Fruit fly (Drosophila melanogaster): ENCODE data around the gene RYa-R.

Gene RYa-R

DNA sequence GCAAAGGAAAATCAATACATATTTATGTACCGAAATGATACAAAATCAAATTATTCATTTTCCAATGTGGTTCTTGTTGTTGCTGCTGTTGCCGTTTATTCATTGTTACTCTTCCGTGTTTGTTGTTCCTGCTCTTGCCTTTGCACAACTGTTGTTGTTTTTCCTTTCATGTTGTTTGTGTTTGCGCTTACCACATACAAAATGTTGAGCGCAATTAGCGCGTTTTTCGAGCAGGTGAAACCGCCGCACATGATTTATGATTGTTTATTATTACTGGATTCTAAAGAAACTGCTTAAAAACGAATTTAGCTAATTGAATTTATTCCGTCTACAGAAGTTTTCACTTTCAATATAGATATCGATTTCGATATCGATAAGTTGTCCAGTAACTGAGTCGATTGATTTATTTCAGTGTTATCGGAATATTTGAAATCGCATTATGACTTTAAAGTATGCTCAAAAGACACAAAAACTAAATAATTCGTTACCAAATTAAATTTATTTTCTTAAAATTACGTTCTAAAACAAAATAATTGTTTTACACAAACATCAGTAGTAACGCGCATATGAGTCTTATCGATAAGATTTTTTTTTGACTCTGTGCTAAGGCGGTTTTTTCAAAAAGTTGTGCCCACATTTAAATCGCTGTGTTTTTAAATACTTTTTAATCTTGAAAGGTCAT lies 32.2 kb upstream of the RYa-R start, which contains the start of gene Tsp97E (continued):
- TF ChIP-seq z (GFP tag; IDR thresholded peaks at IDR 0.05) = no peak
- no peak for TF ChIP-seq sima (GFP tag; optimal IDR thresholded peaks at IDR 0.05)
- TF ChIP-seq emc (GFP tag; optimal IDR thresholded peaks at IDR 0.05) = no peak
- no peak for TF ChIP-seq kah (GFP tag; optimal IDR thresholded peaks at IDR 0.05)
- no peak for TF ChIP-seq exex (tag; optimal IDR thresholded peaks at IDR 0.05)
- peak; percentile 47 for TF ChIP-seq ato (GFP tag; IDR thresholded peaks at IDR 0.05; ENCODE audit: partially characterized antibody)
- no peak for TF ChIP-seq CG10209 (GFP tag; optimal IDR thresholded peaks at IDR 0.05)
- TF ChIP-seq cato (GFP tag; optimal IDR thresholded peaks at IDR 0.05; ENCODE audit: borderline replicate concordance) = no peak
- no peak for TF ChIP-seq zf30C (GFP tag; optimal IDR thresholded peaks at IDR 0.05)
- TF ChIP-seq danr (GFP tag; IDR thresholded peaks at IDR 0.05) = no peak
- TF ChIP-seq tin (GFP tag; optimal IDR thresholded peaks at IDR 0.05) = no peak
- no peak for TF ChIP-seq CG8478 (optimal IDR thresholded peaks at IDR 0.05)
- TF ChIP-seq CG7556 (GFP tag; optimal IDR thresholded peaks at IDR 0.05) = no peak
- no peak for TF ChIP-seq CG11560 (tag; IDR thresholded peaks at IDR 0.05)
- no peak for TF ChIP-seq Dek (tag; optimal IDR thresholded peaks at IDR 0.05)
- TF ChIP-seq E2f1 (GFP tag; IDR thresholded peaks at IDR 0.05) = no peak
- TF ChIP-seq CG3065 (GFP tag; optimal IDR thresholded peaks at IDR 0.05) = no peak
- TF ChIP-seq Chrac-16 (GFP tag; optimal IDR thresholded peaks at IDR 0.05) = no peak
- no peak for TF ChIP-seq bab2 (GFP tag; optimal IDR thresholded peaks at IDR 0.05)
- no peak for TF ChIP-seq CG3838 (GFP tag; optimal IDR thresholded peaks at IDR 0.05)
- TF ChIP-seq BEAF-32 (GFP tag; optimal IDR thresholded peaks at IDR 0.05) = peak; percentile 60
- no peak for TF ChIP-seq unpg (GFP tag; optimal IDR thresholded peaks at IDR 0.05)
- no peak for TF ChIP-seq Atf-2 (GFP tag; optimal IDR thresholded peaks at IDR 0.05)
- TF ChIP-seq gsb-n (tag; optimal IDR thresholded peaks at IDR 0.05) = peak; percentile 15
- peak; percentile 67; the same call in 2 of the 3 replicates for TF ChIP-seq mld (GFP tag; IDR thresholded peaks at IDR 0.05; ENCODE audit: partially characterized antibody)
- TF ChIP-seq gt (GFP tag; IDR thresholded peaks at IDR 0.05) = no peak
- no peak for TF ChIP-seq kay (GFP tag; optimal IDR thresholded peaks at IDR 0.05)
- no peak for TF ChIP-seq tap (tag; optimal IDR thresholded peaks at IDR 0.05)
- no peak for TF ChIP-seq CG12071 (GFP tag; optimal IDR thresholded peaks at IDR 0.05)
- TF ChIP-seq CG8765 (GFP tag; IDR thresholded peaks at IDR 0.05) = no peak
- TF ChIP-seq sim (GFP tag; IDR thresholded peaks at IDR 0.05) = no peak
- TF ChIP-seq ems (GFP tag; optimal IDR thresholded peaks at IDR 0.05) = no peak
- no peak for TF ChIP-seq dysf (GFP tag; IDR thresholded peaks at IDR 0.05)
- TF ChIP-seq knrl (GFP tag; IDR thresholded peaks at IDR 0.05; ENCODE audit: partially characterized antibody) = peak; percentile 61
- TF ChIP-seq CG6813 (GFP tag; optimal IDR thresholded peaks at IDR 0.05) = no peak
- peak; percentile 38 for TF ChIP-seq HmgZ (tag; optimal IDR thresholded peaks at IDR 0.05)
- no peak for TF ChIP-seq ranshi (GFP tag; IDR thresholded peaks at IDR 0.05)
- no peak for TF ChIP-seq Nf-YB (GFP tag; optimal IDR thresholded peaks at IDR 0.05)
- TF ChIP-seq CG4820 (GFP tag; optimal IDR thresholded peaks at IDR 0.05) = no peak
- peak; percentile 77 for TF ChIP-seq CG6791 (GFP tag; IDR thresholded peaks at IDR 0.05; ENCODE audit: partially characterized antibody)
- TF ChIP-seq CG12219 (GFP tag; optimal IDR thresholded peaks at IDR 0.05) = no peak
- TF ChIP-seq CG43689 (GFP tag; IDR thresholded peaks at IDR 0.05) = no peak
- no peak for TF ChIP-seq CG4707 (GFP tag; optimal IDR thresholded peaks at IDR 0.05)
- no peak for TF ChIP-seq usp (GFP tag; optimal IDR thresholded peaks at IDR 0.05)
- TF ChIP-seq vfl (GFP tag; optimal IDR thresholded peaks at IDR 0.05) = no peak
- TF ChIP-seq her (GFP tag; optimal IDR thresholded peaks at IDR 0.05) = peak; percentile 98
- no peak for TF ChIP-seq CG18011 (GFP tag; optimal IDR thresholded peaks at IDR 0.05)
- no peak for TF ChIP-seq CG9932 (GFP tag; IDR thresholded peaks at IDR 0.05)
- no peak for TF ChIP-seq ERR (GFP tag; optimal IDR thresholded peaks at IDR 0.05)
- TF ChIP-seq Bdp1 (GFP tag; optimal IDR thresholded peaks at IDR 0.05) = no peak
- no peak for TF ChIP-seq D19B (GFP tag; optimal IDR thresholded peaks at IDR 0.05)

Data from whole organism, embryonic.